Worm (Caenorhabditis elegans): Measurements from ENCODE around the gene F56D2.2.

DNA sequence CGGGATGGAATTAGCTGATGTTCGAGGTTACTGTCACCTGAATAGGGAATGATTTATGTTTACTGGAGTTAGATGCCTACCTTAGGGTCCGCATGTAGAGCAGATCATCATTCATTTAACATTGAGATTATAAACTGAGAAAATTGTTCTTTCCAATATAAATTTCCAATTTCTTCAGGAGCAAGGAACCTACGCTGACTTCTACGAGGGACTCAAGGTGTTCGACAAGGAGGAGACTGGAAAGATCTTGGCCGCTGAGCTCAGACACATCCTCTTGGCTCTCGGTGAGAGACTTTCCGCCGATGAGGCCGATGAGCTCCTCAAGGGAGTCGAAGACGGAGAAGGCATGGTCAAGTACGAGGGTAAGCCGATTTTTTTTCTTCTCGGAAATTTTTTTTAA is 20.6 kb upstream of the F56D2.2 start:
- no peak for TF ChIP-seq dox-1 (GFP tag; IDR thresholded peaks at IDR 0.05)
- TF ChIP-seq zim-3 (tag; optimal IDR thresholded peaks at IDR 0.05), result no peak
- TF ChIP-seq unc-130 (GFP tag; optimal IDR thresholded peaks at IDR 0.05), result no peak
- TF ChIP-seq lin-35 (GFP tag; optimal IDR thresholded peaks at IDR 0.05), result no peak
- TF ChIP-seq C17E4.6 (GFP tag; IDR thresholded peaks at IDR 0.05), result no peak
- TF ChIP-seq ama-1 (optimal IDR thresholded peaks at IDR 0.05), result no peak
- no peak for TF ChIP-seq ama-1 (GFP tag; optimal IDR thresholded peaks at IDR 0.05)
- no peak for TF ChIP-seq hsf-1 (GFP tag; IDR thresholded peaks at IDR 0.05)
- TF ChIP-seq ets-4 (GFP tag; optimal IDR thresholded peaks at IDR 0.05), result no peak
- no peak for TF ChIP-seq ceh-27 (GFP tag; optimal IDR thresholded peaks at IDR 0.05)
- no peak for TF ChIP-seq snpc-1.1 (tag; optimal IDR thresholded peaks at IDR 0.05; ENCODE audit: insufficient read depth)
- no peak for TF ChIP-seq die-1 (tag; optimal IDR thresholded peaks at IDR 0.05)

All from whole organism, young adult.